Worm (Caenorhabditis elegans) whole organism, late embryonic: Measurements from ENCODE around the gene hda-2.
A peak's percentile ranks its signal among the peaks of the same experiment; 100 is the strongest.

ENCODE experiments used
- C08G9.2 ChIP-seq: sonication (generic microtip); optimal IDR thresholded peaks from 2 replicates; lab custom pipeline; 2016; ENCODE audit warnings: mild to moderate bottlenecking, missing genetic modification characterization, moderate library complexity, missing compliant biosample characterization
- C38D4.7 ChIP-seq: fragments of 200-800 bp; sonication (Bioruptor generic); optimal IDR thresholded peaks from 2 replicates; lab custom pipeline; 2018; ENCODE audit warnings: mild to moderate bottlenecking, missing genetic modification characterization, moderate library complexity, missing compliant biosample characterization
- F13H6.1 ChIP-seq: sonication (generic microtip); optimal IDR thresholded peaks from 2 replicates; lab custom pipeline; 2016; ENCODE audit warnings: missing genetic modification characterization, missing compliant biosample characterization
- K09A11.1 ChIP-seq: sonication (generic microtip); optimal IDR thresholded peaks from 2 replicates; lab custom pipeline; 2017; ENCODE audit warnings: antibody characterized with exemption, mild to moderate bottlenecking, missing genetic modification characterization, missing compliant biosample characterization; ENCODE audit not compliant: insufficient read depth
- T23F11.4 ChIP-seq: fragments of 200-800 bp; sonication (Bioruptor generic); optimal IDR thresholded peaks from 2 replicates; lab custom pipeline; 2018; ENCODE audit warnings: mild to moderate bottlenecking, missing genetic modification characterization, missing compliant biosample characterization
- ahr-1 ChIP-seq: sonication (generic microtip); optimal IDR thresholded peaks from 2 replicates; lab custom pipeline; 2016; ENCODE audit warnings: missing genetic modification characterization, missing compliant biosample characterization
- ama-1 ChIP-seq: fragments of 150-350 bp; optimal IDR thresholded peaks from 2 replicates; lab custom pipeline; 2014
- ceh-14 ChIP-seq: sonication (generic microtip); optimal IDR thresholded peaks from 2 replicates; lab custom pipeline; 2016; ENCODE audit warnings: missing genotype, missing genetic modification characterization, missing compliant biosample characterization
- ceh-19 ChIP-seq: fragments of 200-800 bp; sonication (Bioruptor generic); optimal IDR thresholded peaks from 2 replicates; lab custom pipeline; 2018; ENCODE audit warnings: mild to moderate bottlenecking, missing genetic modification characterization, missing compliant biosample characterization
- ceh-22 ChIP-seq: sonication (generic microtip); optimal IDR thresholded peaks from 2 replicates; lab custom pipeline; 2017; ENCODE audit warnings: missing biosample characterization, missing genetic modification characterization
- ceh-30 ChIP-seq: fragments of 150-350 bp; optimal IDR thresholded peaks from 2 replicates; lab custom pipeline; 2014; ENCODE audit warnings: missing biosample characterization, missing genetic modification characterization
- ceh-31 ChIP-seq: sonication (generic microtip); optimal IDR thresholded peaks from 2 replicates; lab custom pipeline; 2016; ENCODE audit warnings: missing genetic modification characterization, missing compliant biosample characterization
- ceh-6 ChIP-seq: fragments of 200-800 bp; sonication (Bioruptor generic); optimal IDR thresholded peaks from 2 replicates; lab custom pipeline; 2018; ENCODE audit warnings: mild to moderate bottlenecking, missing genetic modification characterization, missing compliant biosample characterization
- ceh-9 ChIP-seq: sonication (generic microtip); optimal IDR thresholded peaks from 2 replicates; lab custom pipeline; 2016; ENCODE audit warnings: mild to moderate bottlenecking, missing genetic modification characterization, inconsistent platforms, missing compliant biosample characterization
- che-1 ChIP-seq: sonication (generic microtip); optimal IDR thresholded peaks from 2 replicates; lab custom pipeline; 2016; ENCODE audit warnings: mild to moderate bottlenecking, missing genetic modification characterization, missing compliant biosample characterization
- dmd-4 ChIP-seq: sonication (generic microtip); optimal IDR thresholded peaks from 2 replicates; lab custom pipeline; 2016; ENCODE audit warnings: borderline replicate concordance, missing genetic modification characterization, missing compliant biosample characterization
- dve-1 ChIP-seq: sonication (generic microtip); optimal IDR thresholded peaks from 2 replicates; lab custom pipeline; 2017; ENCODE audit warnings: antibody characterized with exemption, mild to moderate bottlenecking, missing genetic modification characterization, missing compliant biosample characterization
- elt-2 ChIP-seq: sonication (generic microtip); optimal IDR thresholded peaks from 2 replicates; lab custom pipeline; 2016; ENCODE audit warnings: missing genetic modification reagents, missing genetic modification characterization, missing compliant biosample characterization
- elt-4 ChIP-seq: sonication (generic microtip); optimal IDR thresholded peaks from 2 replicates; lab custom pipeline; 2016; ENCODE audit warnings: missing genetic modification characterization, missing compliant biosample characterization
- ets-4 ChIP-seq: sonication (generic microtip); optimal IDR thresholded peaks from 2 replicates; lab custom pipeline; 2016; ENCODE audit warnings: missing genetic modification characterization, missing compliant biosample characterization
- eyg-1 ChIP-seq: sonication (generic microtip); optimal IDR thresholded peaks from 2 replicates; lab custom pipeline; 2016; ENCODE audit warnings: missing genotype, missing genetic modification characterization, missing compliant biosample characterization
- fax-1 ChIP-seq: sonication (generic microtip); optimal IDR thresholded peaks from 2 replicates; lab custom pipeline; 2016; ENCODE audit warnings: missing genotype, missing genetic modification characterization, missing compliant biosample characterization
- fkh-10 ChIP-seq: fragments of 150-350 bp; optimal IDR thresholded peaks from 2 replicates; lab custom pipeline; 2014; ENCODE audit warnings: missing biosample characterization, missing genetic modification reagents, missing genetic modification characterization
- gmeb-2 ChIP-seq: sonication (generic microtip); optimal IDR thresholded peaks from 2 replicates; lab custom pipeline; 2016; ENCODE audit warnings: missing genetic modification characterization, inconsistent platforms, missing compliant biosample characterization
- hlh-15 ChIP-seq: sonication (generic microtip); optimal IDR thresholded peaks from 2 replicates; lab custom pipeline; 2016; ENCODE audit warnings: missing genetic modification characterization, missing compliant biosample characterization
- hlh-30 ChIP-seq: sonication (generic microtip); optimal IDR thresholded peaks from 2 replicates; lab custom pipeline; 2017; ENCODE audit warnings: antibody characterized with exemption, missing genetic modification characterization, missing compliant biosample characterization; ENCODE audit not compliant: insufficient read depth
- hlh-6 ChIP-seq: sonication (generic microtip); optimal IDR thresholded peaks from 2 replicates; lab custom pipeline; 2016; ENCODE audit warnings: missing genotype, missing genetic modification characterization, missing compliant biosample characterization
- lin-11 ChIP-seq: fragments of 200-800 bp; sonication (Bioruptor generic); optimal IDR thresholded peaks from 2 replicates; lab custom pipeline; 2018; ENCODE audit warnings: mild to moderate bottlenecking, missing genetic modification characterization, missing compliant biosample characterization
- madf-2 ChIP-seq: sonication (generic microtip); optimal IDR thresholded peaks from 2 replicates; lab custom pipeline; 2017; ENCODE audit warnings: missing genetic modification characterization, missing compliant biosample characterization
- mec-3 ChIP-seq: sonication (generic microtip); optimal IDR thresholded peaks from 2 replicates; lab custom pipeline; 2016; ENCODE audit warnings: borderline replicate concordance, missing genetic modification characterization, missing compliant biosample characterization
- nfya-1 ChIP-seq: sonication (generic microtip); optimal IDR thresholded peaks from 2 replicates; lab custom pipeline; 2017; ENCODE audit warnings: missing genetic modification characterization, mild to moderate bottlenecking, missing compliant biosample characterization, antibody characterized with exemption, moderate library complexity
- nhr-232 ChIP-seq: sonication (generic microtip); optimal IDR thresholded peaks from 2 replicates; lab custom pipeline; 2016; ENCODE audit warnings: missing genetic modification characterization, missing compliant biosample characterization
- npax-4 ChIP-seq: sonication (generic microtip); optimal IDR thresholded peaks from 2 replicates; lab custom pipeline; 2016; ENCODE audit warnings: missing genetic modification characterization, missing compliant biosample characterization
- odd-2 ChIP-seq: sonication (generic microtip); optimal IDR thresholded peaks from 2 replicates; lab custom pipeline; 2017; ENCODE audit warnings: antibody characterized with exemption, mild to moderate bottlenecking, missing genetic modification characterization, missing compliant biosample characterization
- pag-3 ChIP-seq: sonication (generic microtip); optimal IDR thresholded peaks from 2 replicates; lab custom pipeline; 2016; ENCODE audit warnings: missing compliant biosample characterization, missing genetic modification characterization, borderline replicate concordance
- pros-1 ChIP-seq: fragments of 150-350 bp; optimal IDR thresholded peaks from 2 replicates; lab custom pipeline; 2014; ENCODE audit warnings: missing biosample characterization, missing genetic modification reagents, missing genetic modification characterization
- rnt-1 ChIP-seq: sonication (generic microtip); optimal IDR thresholded peaks from 2 replicates; lab custom pipeline; 2016; ENCODE audit warnings: missing genetic modification characterization, missing compliant biosample characterization
- sdc-2 ChIP-seq: sonication (generic microtip); optimal IDR thresholded peaks from 2 replicates; lab custom pipeline; 2016; ENCODE audit warnings: missing genotype, missing genetic modification characterization, missing compliant biosample characterization
- sox-2 ChIP-seq: fragments of 200-800 bp; sonication (Bioruptor generic); IDR thresholded peaks from 2 replicates; pipeline ENCODE4 v1.3.6; 2022; ENCODE audit warnings: missing genetic modification reagents, missing genetic modification characterization, missing compliant biosample characterization
- sox-4 ChIP-seq: sonication (generic microtip); optimal IDR thresholded peaks from 2 replicates; lab custom pipeline; 2017; ENCODE audit warnings: mild to moderate bottlenecking, missing genetic modification characterization, inconsistent platforms, missing compliant biosample characterization
- syd-9 ChIP-seq: sonication (generic microtip); optimal IDR thresholded peaks from 2 replicates; lab custom pipeline; 2016; ENCODE audit warnings: mild to moderate bottlenecking, missing genetic modification characterization, moderate library complexity, missing compliant biosample characterization
- tbx-2 ChIP-seq: sonication (generic microtip); optimal IDR thresholded peaks from 2 replicates; lab custom pipeline; 2016; ENCODE audit warnings: missing genetic modification characterization, missing compliant biosample characterization
- tbx-7 ChIP-seq: sonication (generic microtip); optimal IDR thresholded peaks from 2 replicates; lab custom pipeline; 2016; ENCODE audit warnings: missing genotype, missing genetic modification characterization, missing compliant biosample characterization
- ttx-3 ChIP-seq: sonication (generic microtip); optimal IDR thresholded peaks from 2 replicates; lab custom pipeline; 2016; ENCODE audit warnings: missing genetic modification reagents, missing genetic modification characterization, missing compliant biosample characterization
- unc-3 ChIP-seq, 2 experiments: fragments of 200-800 bp in 1 of 2; sonication (Bioruptor generic) in 1 of 2; sonication (generic microtip) in 1 of 2; conservative IDR thresholded peaks in 1 of 2; optimal IDR thresholded peaks in 1 of 2; 2 replicates each; pipeline versions ENCODE4 v1.3.6 to Lab custom; 2016 to 2022; ENCODE audit warnings: missing compliant biosample characterization in 2 of 2, missing genetic modification characterization in 2 of 2, missing genetic modification reagents in 1 of 2
- unc-42 ChIP-seq: sonication (generic microtip); optimal IDR thresholded peaks from 2 replicates; lab custom pipeline; 2016; ENCODE audit warnings: missing genotype, missing genetic modification characterization, missing compliant biosample characterization
- ztf-16 ChIP-seq: sonication (generic microtip); optimal IDR thresholded peaks from 2 replicates; lab custom pipeline; 2017; ENCODE audit warnings: missing genetic modification characterization, missing compliant biosample characterization

hda-2 gene

DNA sequence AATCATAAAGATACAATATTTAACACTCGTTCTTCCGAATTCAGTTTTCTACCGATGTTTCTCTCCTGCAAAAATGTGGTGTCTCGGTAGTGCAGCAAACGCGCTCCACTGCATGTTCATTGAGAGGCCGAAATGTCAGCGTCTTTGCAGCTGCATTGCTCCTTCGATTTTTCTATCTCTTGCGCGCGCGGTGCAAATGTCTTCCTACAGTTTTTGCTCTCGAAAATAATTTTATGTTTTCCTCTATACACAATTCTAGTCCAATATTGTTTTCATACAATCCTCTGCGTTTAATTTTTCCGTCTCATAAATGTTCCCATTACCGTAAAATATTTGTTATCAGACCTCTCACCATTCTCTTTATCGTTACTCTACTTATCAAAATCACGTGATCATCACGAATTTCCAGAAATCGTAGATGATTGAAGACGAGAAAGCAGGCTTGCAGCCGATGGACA lies 40.0 kb upstream of the hda-2 start, which contains the start of gene ufd-2 (continued):
- TF ChIP-seq rnt-1 (tag; lab: Kevin White, UChicago): peak; percentile 75
- no peak for TF ChIP-seq syd-9 (tag; lab: Kevin White, UChicago)
- no peak for TF ChIP-seq T23F11.4 (GFP tag; lab: Kevin White, UChicago)
- no peak for TF ChIP-seq che-1 (tag; lab: Kevin White, UChicago)
- TF ChIP-seq elt-2 (tag; lab: Kevin White, UChicago): peak; percentile 79
- TF ChIP-seq sdc-2: no peak
- peak; percentile 68 for TF ChIP-seq F13H6.1 (tag; lab: Kevin White, UChicago)
- peak; percentile 19 for TF ChIP-seq ahr-1 (tag; lab: Kevin White, UChicago)
- no peak for TF ChIP-seq ttx-3 (tag; lab: Kevin White, UChicago)
- no peak for TF ChIP-seq mec-3 (tag; lab: Kevin White, UChicago)
- TF ChIP-seq elt-4 (tag; lab: Kevin White, UChicago): no peak
- no peak for TF ChIP-seq ceh-30 (tag; lab: Kevin White, UChicago)
- peak; percentile 56 for TF ChIP-seq ceh-14 (tag; lab: Kevin White, UChicago)
- TF ChIP-seq ceh-22 (tag; lab: Kevin White, UChicago): no peak
- no peak for TF ChIP-seq hlh-6 (tag; lab: Kevin White, UChicago)
- no peak for TF ChIP-seq sox-2 (GFP tag; lab: Robert Waterston, UW)
- peak; percentile 90 for TF ChIP-seq tbx-2
- TF ChIP-seq eyg-1 (tag; lab: Kevin White, UChicago): no peak
- TF ChIP-seq ceh-31 (tag; lab: Kevin White, UChicago): peak; percentile 94
- no peak for TF ChIP-seq ceh-19 (GFP tag; lab: Kevin White, UChicago)
- no peak for TF ChIP-seq lin-11 (tag; lab: Kevin White, UChicago)
- TF ChIP-seq hlh-15 (tag; lab: Kevin White, UChicago): no peak
- peak; percentile 47 for TF ChIP-seq fax-1 (tag; lab: Kevin White, UChicago)
- TF ChIP-seq dve-1 (tag; lab: Kevin White, UChicago): peak; percentile 20
- TF ChIP-seq pag-3 (tag; lab: Kevin White, UChicago): no peak
- TF ChIP-seq hlh-30 (tag; lab: Kevin White, UChicago): no peak
- TF ChIP-seq tbx-7 (tag; lab: Kevin White, UChicago): peak; percentile 51
- no peak for TF ChIP-seq sox-4 (tag; lab: Kevin White, UChicago)
- TF ChIP-seq npax-4 (tag; lab: Kevin White, UChicago): no peak
- TF ChIP-seq odd-2: no peak
- TF ChIP-seq ztf-16 (tag; lab: Kevin White, UChicago): peak; percentile 41
- no peak for TF ChIP-seq dmd-4
- TF ChIP-seq ceh-9 (tag; lab: Kevin White, UChicago): no peak
- TF ChIP-seq ceh-6: no peak
- TF ChIP-seq ama-1 (lab: Kevin White, UChicago): no peak
- no peak for TF ChIP-seq K09A11.1 (tag; lab: Kevin White, UChicago)
- TF ChIP-seq fkh-10 (GFP tag; lab: Kevin White, UChicago): no peak
- peak; percentile 63 for TF ChIP-seq nfya-1 (tag; lab: Kevin White, UChicago)
- TF ChIP-seq C08G9.2 (tag; lab: Kevin White, UChicago): peak; percentile 71
- TF ChIP-seq C38D4.7 (GFP tag; lab: Kevin White, UChicago): no peak
- 0 out of 2 replicates have a peak, but pooled peaks have one; percentile 14 for TF ChIP-seq unc-3 (GFP tag; conservative IDR thresholded peaks at IDR 0.05; lab: Robert Waterston, UW)
- TF ChIP-seq unc-3 (tag; optimal IDR thresholded peaks at IDR 0.05; lab: Kevin White, UChicago): no peak
- TF ChIP-seq madf-2 (tag; lab: Kevin White, UChicago): no peak
- TF ChIP-seq pros-1: peak; percentile 38
- peak; percentile 50 for TF ChIP-seq ets-4 (tag; lab: Kevin White, UChicago)
- TF ChIP-seq gmeb-2: no peak
- peak; percentile 66 for TF ChIP-seq unc-42 (tag; lab: Kevin White, UChicago)
- no peak for TF ChIP-seq nhr-232 (tag; lab: Kevin White, UChicago)
